Worm (Caenorhabditis elegans) whole organism, young adult: ENCODE data around the gene D1005.5.

Experiments used
- nhr-90 ChIP-seq: sonication (generic microtip); optimal IDR thresholded peaks from 2 replicates; lab custom pipeline; 2016; ENCODE audit warnings: missing genotype, mild to moderate bottlenecking, missing genetic modification characterization, missing compliant biosample characterization
- snpc-4 ChIP-seq, 5 experiments: fragments of 150-350 bp in 1 of 5; sonication (generic microtip) in 4 of 5; optimal IDR thresholded peaks; 2 replicates each; lab custom pipeline; 2014 to 2018; ENCODE audit warnings: missing genetic modification characterization in 5 of 5, missing biosample characterization in 3 of 5, antibody characterized with exemption in 2 of 5, mild to moderate bottlenecking in 2 of 5, missing compliant biosample characterization in 2 of 5, missing genotype in 2 of 5, moderate library complexity in 2 of 5, missing genetic modification reagents in 1 of 5

DNA sequence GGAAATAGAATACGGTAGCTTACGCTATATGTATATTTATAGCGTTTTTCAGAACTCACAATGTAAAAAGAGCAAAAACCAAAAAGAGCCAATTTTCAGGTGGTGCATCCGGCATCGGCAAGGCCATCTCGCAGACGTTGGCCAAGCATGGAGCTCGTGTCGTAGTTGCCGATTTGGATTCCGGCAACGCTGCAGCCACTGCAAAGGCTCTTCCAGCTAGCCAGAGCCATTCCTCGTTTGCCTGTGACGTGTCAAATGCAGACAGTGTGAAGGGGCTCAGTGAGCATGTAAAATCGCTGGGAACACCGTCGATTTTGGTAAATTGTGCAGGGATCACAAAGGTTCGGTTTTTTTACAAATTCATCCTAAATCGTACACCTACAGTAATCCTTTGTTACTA, 14.3 kb upstream of the D1005.5 start:
- TF ChIP-seq snpc-4 (GFP tag; optimal IDR thresholded peaks at IDR 0.05; lab: Kevin White, UChicago) (no peak), snpc-4 (tag; optimal IDR thresholded peaks at IDR 0.05; lab: Kevin White, UChicago) (no peak), nhr-90 (no peak)
